Fruit fly (Drosophila melanogaster) whole organism, prepupa: ENCODE measurements around the gene Frmd5.

ENCODE experiments used
- CG11762 ChIP-seq: fragments of 200-800 bp; sonication (Bioruptor generic); optimal IDR thresholded peaks from 3 replicates; lab custom pipeline; 2016; ENCODE audit warnings: missing biosample characterization, missing genetic modification characterization; ENCODE audit not compliant: insufficient read depth
- CG32006 ChIP-seq: fragments of 200-800 bp; sonication (Bioruptor generic); optimal IDR thresholded peaks from 3 replicates; lab custom pipeline; 2017; ENCODE audit warnings: missing biosample characterization, mild to moderate bottlenecking, missing genetic modification characterization
- CG34406 ChIP-seq: fragments of 200-800 bp; sonication (Bioruptor generic); optimal IDR thresholded peaks from 3 replicates; lab custom pipeline; 2016; ENCODE audit warnings: missing biosample characterization, missing genetic modification characterization
- Gug ChIP-seq: fragments of 200-800 bp; sonication (Bioruptor generic); IDR thresholded peaks from 2 replicates; pipeline ENCODE4 v1.3.6; 2022; ENCODE audit warnings: missing biosample characterization, missing genetic modification characterization
- fkh ChIP-seq: fragments of 200-800 bp; sonication (Bioruptor generic); optimal IDR thresholded peaks from 3 replicates; lab custom pipeline; 2017; ENCODE audit warnings: missing biosample characterization, mild to moderate bottlenecking, missing genetic modification characterization, moderate library complexity

DNA sequence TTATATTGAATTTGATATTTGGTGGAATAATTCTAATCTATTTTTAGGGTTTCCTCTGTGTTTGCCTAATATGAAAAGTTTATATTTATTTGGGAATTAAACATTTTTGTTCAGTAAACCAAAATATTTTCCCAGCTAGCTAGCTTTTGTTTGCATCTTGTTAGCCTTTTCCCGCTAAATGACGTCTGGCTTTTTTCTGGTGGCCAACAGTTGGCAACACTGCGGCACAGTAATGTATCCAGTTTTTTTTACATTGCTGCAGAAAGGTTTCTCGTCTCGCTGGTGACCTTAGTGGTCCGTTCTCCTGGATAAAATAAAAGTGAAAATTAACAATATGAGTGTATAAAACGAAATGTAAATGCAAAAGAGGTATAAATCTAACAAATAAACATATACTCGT is 20.0 kb downstream of the Frmd5 start, which contains the start of gene lft:
- TF ChIP-seq CG34406 (GFP tag; lab: Kevin White, UChicago) = no peak
- no peak for TF ChIP-seq CG32006 (GFP tag; lab: Kevin White, UChicago)
- TF ChIP-seq CG11762 (GFP tag; lab: Kevin White, UChicago) = no peak
- TF ChIP-seq fkh (GFP tag; lab: Kevin White, UChicago) = no peak
- TF ChIP-seq Gug = no peak
